Worm (Caenorhabditis elegans): ENCODE results near the gene F55G1.6.

ce11 chrIV:7507305-7507704 is 34.0 kb downstream of the F55G1.6 start:
- TF ChIP-seq mab-5 (tag; optimal IDR thresholded peaks at IDR 0.05) (no peak), ama-1 (optimal IDR thresholded peaks at IDR 0.05) (peak; percentile 35), R02D3.7 (tag; optimal IDR thresholded peaks at IDR 0.05) (no peak), snpc-4 (tag; optimal IDR thresholded peaks at IDR 0.05) (no peak), nhr-237 (tag; optimal IDR thresholded peaks at IDR 0.05) (no peak), nhr-11 (tag; optimal IDR thresholded peaks at IDR 0.05) (no peak)

Data from whole organism, L2 larva.